Fruit fly (Drosophila melanogaster) whole organism, embryonic: ENCODE results near the gene Ser7.

ENCODE experiments used
- Atf-2 ChIP-seq: fragments of 200-800 bp; sonication (Bioruptor generic); optimal IDR thresholded peaks from 2 replicates; lab custom pipeline; 2016; ENCODE audit warnings: missing biosample characterization, missing genetic modification characterization
- CG10462 ChIP-seq: fragments of 200-800 bp; sonication (Bioruptor generic); optimal IDR thresholded peaks from 2 replicates; lab custom pipeline; 2016; ENCODE audit warnings: missing biosample characterization, missing genetic modification characterization
- CG10543 ChIP-seq: fragments of 200-800 bp; sonication (Bioruptor generic); optimal IDR thresholded peaks from 3 replicates; lab custom pipeline; 2017; ENCODE audit warnings: missing biosample characterization, mild to moderate bottlenecking, missing genetic modification characterization, moderate library complexity
- CG11398 ChIP-seq: fragments of 200-800 bp; sonication (Bioruptor generic); optimal IDR thresholded peaks from 2 replicates; lab custom pipeline; 2016; ENCODE audit warnings: missing biosample characterization, missing genetic modification characterization
- CG15269 ChIP-seq: fragments of 200-800 bp; sonication (Bioruptor generic); optimal IDR thresholded peaks from 2 replicates; lab custom pipeline; 2018; ENCODE audit warnings: missing biosample characterization, mild to moderate bottlenecking, missing genetic modification characterization, moderate library complexity
- CG15479 ChIP-seq: fragments of 200-800 bp; sonication (Bioruptor generic); optimal IDR thresholded peaks from 3 replicates; lab custom pipeline; 2019; ENCODE audit warnings: missing biosample characterization, mild to moderate bottlenecking, missing genetic modification characterization, moderate library complexity
- CG31441 ChIP-seq: fragments of 200-800 bp; sonication (Bioruptor generic); IDR thresholded peaks from 2 replicates; pipeline ENCODE4 v1.3.6; 2022; ENCODE audit warnings: missing biosample characterization, missing genetic modification characterization
- CG3407 ChIP-seq: fragments of 200-800 bp; sonication (Bioruptor generic); optimal IDR thresholded peaks from 2 replicates; lab custom pipeline; 2018; ENCODE audit warnings: missing biosample characterization, mild to moderate bottlenecking, missing genetic modification characterization
- CG34422 ChIP-seq: fragments of 200-800 bp; sonication (Bioruptor generic); IDR thresholded peaks from 3 replicates; pipeline ENCODE4 v1.3.6; 2022; ENCODE audit warnings: missing biosample characterization, missing genetic modification characterization
- CG6765 ChIP-seq: fragments of 200-800 bp; sonication (Bioruptor generic); optimal IDR thresholded peaks from 3 replicates; lab custom pipeline; 2017; ENCODE audit warnings: missing biosample characterization, mild to moderate bottlenecking, missing genetic modification characterization
- CG6813 ChIP-seq: fragments of 200-800 bp; sonication (Bioruptor generic); optimal IDR thresholded peaks from 2 replicates; lab custom pipeline; 2017; ENCODE audit warnings: missing biosample characterization, missing genetic modification characterization, mild to moderate bottlenecking, moderate library complexity, missing genetic modification reagents
- CG8388 ChIP-seq: fragments of 200-800 bp; sonication (Bioruptor generic); optimal IDR thresholded peaks from 2 replicates; lab custom pipeline; 2019; ENCODE audit warnings: missing biosample characterization, mild to moderate bottlenecking, missing genetic modification characterization, moderate library complexity
- CG9437 ChIP-seq: fragments of 200-800 bp; sonication (Bioruptor generic); optimal IDR thresholded peaks from 2 replicates; lab custom pipeline; 2018; ENCODE audit warnings: missing biosample characterization, mild to moderate bottlenecking, missing genetic modification characterization
- E2f1 ChIP-seq: fragments of 200-800 bp; sonication (Bioruptor generic); IDR thresholded peaks from 2 replicates; pipeline ENCODE4 v1.3.6; 2022; ENCODE audit warnings: missing biosample characterization, missing genetic modification characterization
- H15 ChIP-seq: fragments of 200-800 bp; sonication (Bioruptor generic); IDR thresholded peaks from 3 replicates; pipeline ENCODE4 v1.3.6; 2022; ENCODE audit warnings: missing biosample characterization, missing genetic modification characterization
- HLH54F ChIP-seq: fragments of 200-800 bp; sonication (Bioruptor generic); optimal IDR thresholded peaks from 3 replicates; lab custom pipeline; 2016; ENCODE audit warnings: missing biosample characterization, missing genetic modification characterization
- HmgZ ChIP-seq: fragments of 200-800 bp; sonication (Bioruptor generic); optimal IDR thresholded peaks from 2 replicates; lab custom pipeline; 2018; ENCODE audit warnings: missing biosample characterization, mild to moderate bottlenecking, missing genetic modification characterization
- Hr39 ChIP-seq: fragments of >200 bp; optimal IDR thresholded peaks from 2 replicates; lab custom pipeline; 2017
- Lim3 ChIP-seq: fragments of 200-800 bp; sonication (Bioruptor generic); IDR thresholded peaks from 2 replicates; pipeline ENCODE4 v1.3.6; 2022; ENCODE audit warnings: missing biosample characterization, missing genetic modification characterization
- Lpt ChIP-seq: fragments of >200 bp; optimal IDR thresholded peaks from 2 replicates; lab custom pipeline; 2018; ENCODE audit warnings: missing biosample characterization, missing genetic modification characterization
- MESR4 ChIP-seq: fragments of 200-800 bp; sonication (Bioruptor generic); optimal IDR thresholded peaks from 2 replicates; lab custom pipeline; 2018; ENCODE audit warnings: missing biosample characterization, mild to moderate bottlenecking, missing genetic modification characterization, moderate library complexity
- MTF-1 ChIP-seq: fragments of 200-800 bp; sonication (Bioruptor generic); optimal IDR thresholded peaks from 2 replicates; lab custom pipeline; 2018; ENCODE audit warnings: missing biosample characterization, mild to moderate bottlenecking, missing genetic modification characterization, borderline replicate concordance
- Neu2 ChIP-seq: fragments of 200-800 bp; sonication (Bioruptor generic); optimal IDR thresholded peaks from 3 replicates; lab custom pipeline; 2016; ENCODE audit warnings: missing biosample characterization, missing genetic modification characterization, borderline replicate concordance
- Stat92E ChIP-seq, 3 experiments: fragments of >200 bp in 2 of 3; fragments of 200-800 bp in 1 of 3; sonication (Bioruptor generic) in 1 of 3; optimal IDR thresholded peaks; 2 replicates each; lab custom pipeline; 2017 to 2019; ENCODE audit warnings: missing biosample characterization in 3 of 3, missing genetic modification characterization in 3 of 3, mild to moderate bottlenecking in 1 of 3, moderate library complexity in 1 of 3
- Taf1 ChIP-seq: fragments of 200-800 bp; sonication (Bioruptor generic); IDR thresholded peaks from 2 replicates; pipeline ENCODE4 v1.3.6; 2022; ENCODE audit warnings: missing biosample characterization, missing genetic modification characterization
- Trl ChIP-seq, 3 experiments: fragments of >200 bp in 2 of 3; fragments of 200-800 bp in 1 of 3; sonication (Bioruptor generic) in 1 of 3; optimal IDR thresholded peaks; 2 replicates in 1 of 3; 3 replicates in 2 of 3; lab custom pipeline; 2016 to 2017; ENCODE audit warnings: missing biosample characterization in 1 of 3, missing genetic modification characterization in 1 of 3
- Usf ChIP-seq: fragments of 200-800 bp; sonication (Bioruptor generic); optimal IDR thresholded peaks from 2 replicates; lab custom pipeline; 2017; ENCODE audit warnings: missing genotype, missing biosample characterization, missing genetic modification characterization
- cas ChIP-seq: fragments of 200-800 bp; sonication (Bioruptor generic); IDR thresholded peaks from 2 replicates; pipeline ENCODE4 v1.3.6; 2022; ENCODE audit warnings: missing biosample characterization, missing genetic modification characterization
- caup ChIP-seq: fragments of 200-800 bp; sonication (Bioruptor generic); optimal IDR thresholded peaks from 3 replicates; lab custom pipeline; 2017; ENCODE audit warnings: missing biosample characterization, mild to moderate bottlenecking, missing genetic modification characterization, moderate library complexity; ENCODE audit not compliant: severe bottlenecking
- crc ChIP-seq: fragments of 200-800 bp; sonication (Bioruptor generic); optimal IDR thresholded peaks from 2 replicates; lab custom pipeline; 2016; ENCODE audit warnings: missing biosample characterization, missing genetic modification characterization
- croc ChIP-seq: fragments of 200-800 bp; sonication (Bioruptor generic); conservative IDR thresholded peaks from 3 replicates; pipeline ENCODE4 v1.3.6; 2022; ENCODE audit warnings: missing biosample characterization, missing genetic modification characterization
- crp ChIP-seq, 2 experiments: fragments of 200-800 bp; sonication (Bioruptor generic); optimal IDR thresholded peaks; 2 replicates in 1 of 2; 3 replicates in 1 of 2; lab custom pipeline; 2017; ENCODE audit warnings: missing biosample characterization in 2 of 2, missing genetic modification characterization in 2 of 2, mild to moderate bottlenecking in 1 of 2, moderate library complexity in 1 of 2
- da ChIP-seq: fragments of 200-800 bp; sonication (Bioruptor generic); optimal IDR thresholded peaks from 2 replicates; lab custom pipeline; 2016; ENCODE audit warnings: missing biosample characterization, missing genetic modification characterization
- emc ChIP-seq: fragments of 200-800 bp; sonication (Bioruptor generic); optimal IDR thresholded peaks from 2 replicates; lab custom pipeline; 2016; ENCODE audit warnings: missing biosample characterization, missing genetic modification characterization
- ems ChIP-seq: fragments of 200-800 bp; sonication (Bioruptor generic); optimal IDR thresholded peaks from 3 replicates; lab custom pipeline; 2016; ENCODE audit warnings: missing biosample characterization, missing genetic modification characterization
- esg ChIP-seq: fragments of 200-800 bp; sonication (Bioruptor generic); conservative IDR thresholded peaks from 2 replicates; pipeline ENCODE4 v1.3.6; 2022; ENCODE audit warnings: missing biosample characterization, missing genetic modification characterization
- eve ChIP-seq, 2 experiments: fragments of >200 bp; optimal IDR thresholded peaks; 2 replicates each; lab custom pipeline; 2017; ENCODE audit warnings: missing biosample characterization in 2 of 2, missing genetic modification characterization in 2 of 2
- exex ChIP-seq: fragments of 200-800 bp; sonication (Bioruptor generic); optimal IDR thresholded peaks from 4 replicates; lab custom pipeline; 2018; ENCODE audit warnings: missing biosample characterization, mild to moderate bottlenecking, missing genetic modification characterization, moderate library complexity
- gro ChIP-seq: fragments of 200-800 bp; sonication (Bioruptor generic); optimal IDR thresholded peaks from 2 replicates; lab custom pipeline; 2016; ENCODE audit warnings: missing biosample characterization, missing genetic modification characterization
- hth ChIP-seq: fragments of >200 bp; optimal IDR thresholded peaks from 2 replicates; lab custom pipeline; 2017; ENCODE audit warnings: inconsistent platforms
- lilli ChIP-seq: fragments of 200-800 bp; sonication (Bioruptor generic); optimal IDR thresholded peaks from 3 replicates; lab custom pipeline; 2016; ENCODE audit warnings: missing biosample characterization, missing genetic modification characterization
- pita ChIP-seq: fragments of 200-800 bp; sonication (Bioruptor generic); optimal IDR thresholded peaks from 2 replicates; lab custom pipeline; 2017; ENCODE audit warnings: missing biosample characterization, mild to moderate bottlenecking, missing genetic modification characterization
- pnt ChIP-seq: fragments of 200-800 bp; sonication (Bioruptor generic); optimal IDR thresholded peaks from 3 replicates; lab custom pipeline; 2016; ENCODE audit warnings: missing biosample characterization, missing genetic modification characterization
- pum ChIP-seq: fragments of 200-800 bp; sonication (Bioruptor generic); optimal IDR thresholded peaks from 2 replicates; lab custom pipeline; 2016; ENCODE audit warnings: missing biosample characterization, missing genetic modification characterization
- ranshi ChIP-seq: fragments of 200-800 bp; sonication (Bioruptor generic); IDR thresholded peaks from 2 replicates; pipeline ENCODE4 v1.3.6; 2022; ENCODE audit warnings: missing biosample characterization, missing genetic modification characterization
- sima ChIP-seq: fragments of 200-800 bp; sonication (Bioruptor generic); optimal IDR thresholded peaks from 2 replicates; lab custom pipeline; 2016; ENCODE audit warnings: missing biosample characterization, missing genetic modification characterization
- slbo ChIP-seq: fragments of 200-800 bp; sonication (Bioruptor generic); IDR thresholded peaks from 2 replicates; pipeline ENCODE4 v1.3.6; 2022; ENCODE audit warnings: missing biosample characterization, missing genetic modification characterization
- sr ChIP-seq: fragments of 200-800 bp; sonication (Bioruptor generic); IDR thresholded peaks from 3 replicates; pipeline ENCODE4 v1.3.6; 2022; ENCODE audit warnings: missing biosample characterization, missing genetic modification characterization
- stc ChIP-seq: fragments of 200-800 bp; sonication (Bioruptor generic); IDR thresholded peaks from 2 replicates; pipeline ENCODE4 v1.3.6; 2022; ENCODE audit warnings: missing biosample characterization, missing genetic modification characterization
- tna ChIP-seq: fragments of 200-800 bp; sonication (Bioruptor generic); IDR thresholded peaks from 2 replicates; pipeline ENCODE4 v1.3.6; 2022; ENCODE audit warnings: missing biosample characterization, missing genetic modification characterization; ENCODE audit not compliant: partially characterized antibody
- unc-4 ChIP-seq: fragments of 200-800 bp; sonication (Bioruptor generic); IDR thresholded peaks from 2 replicates; pipeline ENCODE4 v1.3.6; 2022; ENCODE audit warnings: missing biosample characterization, missing genetic modification characterization; ENCODE audit not compliant: partially characterized antibody
- wor ChIP-seq: fragments of 200-800 bp; sonication (Bioruptor generic); IDR thresholded peaks from 2 replicates; pipeline ENCODE4 v1.3.6; 2022; ENCODE audit warnings: missing biosample characterization, missing genetic modification characterization

Ser7 gene

DNA sequence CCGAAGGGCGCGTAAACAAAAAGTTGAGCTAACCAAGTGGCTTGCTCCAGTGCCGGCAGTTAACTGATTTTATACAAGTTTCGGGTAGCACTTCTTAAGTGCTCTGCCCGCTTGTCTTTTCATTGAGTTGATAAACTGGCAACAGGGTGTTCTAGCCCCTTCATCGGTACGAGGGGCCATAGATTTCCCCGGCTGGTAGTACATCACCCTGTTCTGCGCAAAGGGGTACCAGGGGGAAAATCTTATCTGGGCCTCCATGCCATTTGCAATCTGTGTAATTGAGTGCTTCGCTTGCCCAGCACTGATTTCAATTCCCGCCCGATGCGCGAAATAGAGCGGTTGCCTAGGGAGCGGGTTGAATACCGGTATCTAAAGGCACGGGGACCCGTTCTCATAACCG lies 6.6 kb downstream of the Ser7 start, which contains the start of gene CG45061 (continued):
- TF ChIP-seq exex (peak; percentile 80), CG6813 (no peak), CG8388 (GFP tag; lab: Kevin White, UChicago) (no peak), Trl (optimal IDR thresholded peaks at IDR 0.05; lab: Kevin White, UChicago) (no peak), Trl (GFP tag; optimal IDR thresholded peaks at IDR 0.05; lab: Kevin White, UChicago) (no peak), Atf-2 (GFP tag; lab: Kevin White, UChicago) (no peak), Lpt (GFP tag; lab: Kevin White, UChicago) (no peak), stc (no peak), wor (GFP tag; lab: Robert Waterston, UW) (no peak), crp (GFP tag; optimal IDR thresholded peaks at IDR 0.05; lab: Kevin White, UChicago) (no peak), pita (GFP tag; lab: Kevin White, UChicago) (no peak), CG10462 (GFP tag; lab: Kevin White, UChicago) (no peak), CG3407 (no peak), CG34422 (GFP tag; lab: Robert Waterston, UW) (no peak), ranshi (GFP tag; lab: Robert Waterston, UW) (0 out of 2 replicates have a peak, but pooled peaks have one; percentile 25), HLH54F (GFP tag; lab: Kevin White, UChicago) (no peak), Usf (GFP tag; lab: Kevin White, UChicago) (no peak), E2f1 (GFP tag; lab: Robert Waterston, UW) (no peak), HmgZ (tag; lab: Kevin White, UChicago) (peak; percentile 29), MTF-1 (GFP tag; lab: Kevin White, UChicago) (no peak), Stat92E (GFP tag; optimal IDR thresholded peaks at IDR 0.05; lab: Kevin White, UChicago) (no peak), emc (GFP tag; lab: Kevin White, UChicago) (no peak), Neu2 (GFP tag; lab: Kevin White, UChicago) (no peak), CG15269 (tag; lab: Kevin White, UChicago) (no peak), pum (GFP tag; lab: Kevin White, UChicago) (no peak), sr (GFP tag; lab: Robert Waterston, UW) (no peak), pnt (no peak), cas (GFP tag; lab: Robert Waterston, UW) (no peak), tna (GFP tag; lab: Robert Waterston, UW) (no peak), Hr39 (lab: Kevin White, UChicago) (no peak), ems (no peak), unc-4 (GFP tag; lab: Robert Waterston, UW) (no peak), crc (no peak), da (GFP tag; lab: Kevin White, UChicago) (no peak), H15 (no peak), caup (GFP tag; lab: Kevin White, UChicago) (peak; percentile 33), hth (no peak), esg (GFP tag; lab: Robert Waterston, UW) (no peak), CG15479 (GFP tag; lab: Kevin White, UChicago) (no peak), croc (GFP tag; lab: Robert Waterston, UW) (no peak), CG6765 (no peak), CG31441 (no peak), Lim3 (GFP tag; lab: Robert Waterston, UW) (no peak), eve (GFP tag; optimal IDR thresholded peaks at IDR 0.05; lab: Kevin White, UChicago) (no peak), slbo (peak; percentile 34; the same call in 1 of the 2 replicates), CG11398 (GFP tag; lab: Kevin White, UChicago) (no peak), CG10543 (peak; percentile 57), Taf1 (GFP tag; lab: Robert Waterston, UW) (no peak), MESR4 (no peak), sima (GFP tag; lab: Kevin White, UChicago) (no peak), gro (GFP tag; lab: Kevin White, UChicago) (no peak), lilli (GFP tag; lab: Kevin White, UChicago) (no peak), CG9437 (GFP tag; lab: Kevin White, UChicago) (no peak)
